Fruit fly (Drosophila melanogaster): ENCODE results near the gene tow.

Gene tow

DNA sequence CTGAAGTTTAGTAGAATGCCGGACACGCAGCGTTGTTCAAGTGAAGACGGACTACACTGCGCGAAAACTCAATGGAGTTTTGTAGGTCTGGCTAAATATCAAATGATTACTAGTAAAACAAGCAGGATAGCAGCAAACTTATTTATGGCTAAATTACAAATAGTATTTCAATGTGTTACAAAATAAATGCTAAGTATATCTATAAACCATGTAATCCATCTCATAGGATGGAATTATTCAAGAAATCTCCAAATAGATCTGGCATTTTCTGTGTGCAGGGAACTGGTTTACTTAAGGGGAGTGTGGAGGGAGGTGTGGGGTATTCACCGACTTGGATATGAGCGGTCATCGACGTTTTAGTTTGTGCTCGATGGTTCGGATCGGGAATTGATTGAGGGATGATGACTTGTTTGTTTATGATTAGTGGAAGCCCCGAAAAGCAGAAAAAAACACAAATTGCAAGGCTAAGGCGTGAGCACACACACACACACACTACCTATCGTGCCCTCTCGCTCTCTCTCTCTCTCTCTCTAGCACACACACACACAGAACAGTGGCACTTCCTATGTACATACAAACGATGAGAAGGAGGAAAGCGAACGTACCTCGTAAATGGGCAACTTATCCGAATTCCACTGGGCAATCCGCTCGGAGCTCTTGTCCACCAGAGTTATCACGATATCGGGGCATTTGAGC lies 21.3 kb downstream of the tow start (continued):
- TF ChIP-seq OdsH (GFP tag; optimal IDR thresholded peaks at IDR 0.05) (peak; percentile 67), usp (GFP tag; optimal IDR thresholded peaks at IDR 0.05) (no peak)

DNA sequence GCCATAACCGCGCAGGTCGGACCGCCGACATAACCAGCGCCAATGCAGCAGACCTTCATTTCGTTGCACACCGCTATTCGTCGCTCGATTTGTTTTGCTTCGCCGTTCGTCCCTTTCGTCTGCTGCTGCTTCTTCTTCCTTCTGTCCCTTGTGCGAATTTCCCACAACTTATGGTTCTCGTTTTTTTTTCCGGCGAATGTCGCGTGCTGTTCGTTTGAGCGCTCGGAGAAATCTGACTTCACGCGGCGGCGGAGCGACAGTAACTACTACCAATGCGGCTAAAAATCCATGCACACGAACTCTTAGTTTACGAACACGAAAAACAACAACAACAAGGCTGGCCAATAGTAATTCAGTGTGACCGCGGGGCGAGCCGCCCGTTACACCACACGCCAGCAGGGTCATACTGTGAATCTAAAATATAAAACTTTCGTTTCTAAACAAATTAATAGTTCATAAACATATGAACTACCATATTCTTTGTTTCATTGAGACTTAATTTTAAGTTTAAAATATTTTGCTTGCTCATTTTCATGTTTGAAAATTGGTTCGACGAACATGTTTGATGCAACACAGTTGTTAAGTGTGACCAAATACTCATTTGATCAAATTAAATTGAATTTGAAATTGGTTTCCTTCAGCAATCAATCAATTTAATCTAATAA lies 22.0 kb downstream of the tow start, which contains the start of gene sgl:
Gene sgl, minus strand, starts transcription at position 271 of the 665 bp plus-strand sequence.
- TF ChIP-seq Jra (GFP tag; optimal IDR thresholded peaks at IDR 0.05) (peak; percentile 54), fru (GFP tag; optimal IDR thresholded peaks at IDR 0.05) (peak; percentile 99), brk (GFP tag; optimal IDR thresholded peaks at IDR 0.05) (no peak), psq (GFP tag; optimal IDR thresholded peaks at IDR 0.05) (peak; percentile 100), Hr78 (GFP tag; optimal IDR thresholded peaks at IDR 0.05) (no peak), OdsH (GFP tag; optimal IDR thresholded peaks at IDR 0.05) (peak; percentile 22), br (GFP tag; optimal IDR thresholded peaks at IDR 0.05) (peak; percentile 59), N (GFP tag; optimal IDR thresholded peaks at IDR 0.05) (no peak), dl (GFP tag; optimal IDR thresholded peaks at IDR 0.05; ENCODE audit: insufficient read depth in 1 of 2, partially characterized antibody in 2 of 2) (no peak), Abd-B (GFP tag; optimal IDR thresholded peaks at IDR 0.05) (no peak), usp (GFP tag; optimal IDR thresholded peaks at IDR 0.05) (no peak), pan (optimal IDR thresholded peaks at IDR 0.05) (no peak), tai (GFP tag; optimal IDR thresholded peaks at IDR 0.05) (no peak), sv (GFP tag; optimal IDR thresholded peaks at IDR 0.05) (no peak), dsf (GFP tag; optimal IDR thresholded peaks at IDR 0.05; ENCODE audit: borderline replicate concordance) (no peak), Dfd (GFP tag; optimal IDR thresholded peaks at IDR 0.05) (no peak), foxo (GFP tag; optimal IDR thresholded peaks at IDR 0.05) (peak in 1 of 2 experiments; percentile 23), Hnf4 (GFP tag; optimal IDR thresholded peaks at IDR 0.05) (no peak), dmrt93B (GFP tag; optimal IDR thresholded peaks at IDR 0.05) (no peak), Myc (optimal IDR thresholded peaks at IDR 0.05) (no peak), HLH106 (tag; optimal IDR thresholded peaks at IDR 0.05) (no peak), h (GFP tag; optimal IDR thresholded peaks at IDR 0.05) (peak; percentile 76), ey (GFP tag; optimal IDR thresholded peaks at IDR 0.05) (no peak), jim (GFP tag; optimal IDR thresholded peaks at IDR 0.05) (peak; percentile 75), Mio (GFP tag; optimal IDR thresholded peaks at IDR 0.05) (no peak), CG9705 (GFP tag; optimal IDR thresholded peaks at IDR 0.05) (peak; percentile 4), Sp1 (GFP tag; optimal IDR thresholded peaks at IDR 0.05) (peak; percentile 63), sage (GFP tag; optimal IDR thresholded peaks at IDR 0.05) (no peak), Rel (GFP tag; optimal IDR thresholded peaks at IDR 0.05) (no peak), Rel (tag; optimal IDR thresholded peaks at IDR 0.05) (no peak), Dif (GFP tag; optimal IDR thresholded peaks at IDR 0.05; ENCODE audit: partially characterized antibody) (peak; percentile 26), rgr (GFP tag; optimal IDR thresholded peaks at IDR 0.05) (peak; percentile 40), CG32264 (GFP tag; optimal IDR thresholded peaks at IDR 0.05) (no peak), Hr83 (GFP tag; optimal IDR thresholded peaks at IDR 0.05; ENCODE audit: poor library complexity, severe bottlenecking) (peak; percentile 29), GATAd (GFP tag; optimal IDR thresholded peaks at IDR 0.05) (no peak), Vsx2 (GFP tag; optimal IDR thresholded peaks at IDR 0.05; ENCODE audit: partially characterized antibody) (no peak), CrebA (GFP tag; optimal IDR thresholded peaks at IDR 0.05; ENCODE audit: borderline replicate concordance) (no peak), lola (GFP tag; optimal IDR thresholded peaks at IDR 0.05) (no peak), woc (GFP tag; optimal IDR thresholded peaks at IDR 0.05) (peak; percentile 69)
